Fruit fly (Drosophila melanogaster): ENCODE data around the gene CG18178.

CG18178 gene

DNA sequence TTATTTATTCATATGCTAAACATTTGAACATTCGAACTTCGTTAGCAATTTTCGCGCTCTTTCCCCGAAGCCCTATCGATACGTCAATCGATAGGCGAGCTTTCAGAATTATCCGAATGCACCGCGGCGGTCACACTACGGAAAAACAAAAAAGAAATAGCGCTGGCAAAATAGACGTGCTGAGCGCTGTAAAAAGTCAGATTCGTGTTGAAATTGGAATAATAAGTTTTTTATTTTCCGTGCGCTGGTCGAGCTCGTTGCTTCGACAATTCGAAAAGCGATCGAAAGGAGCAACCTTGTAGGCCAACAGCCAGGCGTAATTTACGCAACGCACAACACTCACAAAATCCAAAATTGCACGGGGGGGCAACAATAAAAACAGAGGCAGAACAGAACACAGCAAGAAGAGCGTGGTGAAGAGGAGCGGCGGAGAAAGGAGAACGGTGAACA lies 20.7 kb downstream of the CG18178 start, which contains the start of gene Ubc4 (continued):
- TF ChIP-seq bbx (GFP tag; IDR thresholded peaks at IDR 0.05; ENCODE audit: partially characterized antibody) (peak; percentile 89), CG17361 (GFP tag; IDR thresholded peaks at IDR 0.05) (no peak), row (GFP tag; IDR thresholded peaks at IDR 0.05) (peak; percentile 66), zen2 (GFP tag; IDR thresholded peaks at IDR 0.05; ENCODE audit: partially characterized antibody) (peak; percentile 77), Side (GFP tag; optimal IDR thresholded peaks at IDR 0.05) (peak; percentile 32), CG42726 (GFP tag; IDR thresholded peaks at IDR 0.05; ENCODE audit: partially characterized antibody) (peak; percentile 79), CG3847 (GFP tag; IDR thresholded peaks at IDR 0.05) (peak; percentile 37), Dll (GFP tag; IDR thresholded peaks at IDR 0.05; ENCODE audit: partially characterized antibody) (peak; percentile 87), CG4617 (GFP tag; optimal IDR thresholded peaks at IDR 0.05; ENCODE audit: borderline replicate concordance) (peak; percentile 81), dpn (GFP tag; optimal IDR thresholded peaks at IDR 0.05) (peak in 1 of 2 experiments; percentile 2), CG8924 (tag; optimal IDR thresholded peaks at IDR 0.05) (no peak), shn (GFP tag; optimal IDR thresholded peaks at IDR 0.05) (peak; percentile 5), HLH4C (GFP tag; IDR thresholded peaks at IDR 0.05; ENCODE audit: partially characterized antibody) (peak; percentile 81), CG6791 (GFP tag; IDR thresholded peaks at IDR 0.05; ENCODE audit: partially characterized antibody) (peak; percentile 84), otp (GFP tag; IDR thresholded peaks at IDR 0.05) (no peak), mam (GFP tag; optimal IDR thresholded peaks at IDR 0.05) (peak; percentile 26), stwl (tag; optimal IDR thresholded peaks at IDR 0.05) (peak; percentile 54), sob (GFP tag; IDR thresholded peaks at IDR 0.05) (no peak), CHES-1-like (GFP tag; optimal IDR thresholded peaks at IDR 0.05) (peak; percentile 11), dm (GFP tag; optimal IDR thresholded peaks at IDR 0.05) (peak; percentile 36), dan (GFP tag; IDR thresholded peaks at IDR 0.05) (no peak), CG33213 (GFP tag; optimal IDR thresholded peaks at IDR 0.05) (peak; percentile 4), E2f1 (GFP tag; IDR thresholded peaks at IDR 0.05) (peak; percentile 44; the same call in 1 of the 2 replicates), Sox100B (GFP tag; optimal IDR thresholded peaks at IDR 0.05) (no peak), Bgb (GFP tag; IDR thresholded peaks at IDR 0.05; ENCODE audit: partially characterized antibody) (peak; percentile 93), CG13424 (tag; optimal IDR thresholded peaks at IDR 0.05) (peak; percentile 18), zfh2 (GFP tag; optimal IDR thresholded peaks at IDR 0.05) (peak; percentile 20), Dref (GFP tag; IDR thresholded peaks at IDR 0.05) (peak; percentile 93), CG15514 (GFP tag; optimal IDR thresholded peaks at IDR 0.05) (peak; percentile 53), ato (GFP tag; IDR thresholded peaks at IDR 0.05; ENCODE audit: partially characterized antibody) (peak; percentile 77), CG2129 (GFP tag; IDR thresholded peaks at IDR 0.05; ENCODE audit: partially characterized antibody) (0 out of 2 replicates have a peak, but pooled peaks have one; percentile 22), CG9932 (GFP tag; IDR thresholded peaks at IDR 0.05) (peak; percentile 48; the same call in 1 of the 2 replicates), tgo (GFP tag; IDR thresholded peaks at IDR 0.05) (no peak), CG1603 (tag; optimal IDR thresholded peaks at IDR 0.05) (peak; percentile 56), CG8388 (GFP tag; optimal IDR thresholded peaks at IDR 0.05) (no peak), CoRest (tag; optimal IDR thresholded peaks at IDR 0.05) (peak; percentile 4), CG14860 (GFP tag; IDR thresholded peaks at IDR 0.05; ENCODE audit: partially characterized antibody) (peak; percentile 70), Ets97D (GFP tag; optimal IDR thresholded peaks at IDR 0.05) (peak; percentile 54), tin (GFP tag; optimal IDR thresholded peaks at IDR 0.05) (no peak), Nf-YC (tag; optimal IDR thresholded peaks at IDR 0.05) (peak; percentile 74), CG1832 (GFP tag; optimal IDR thresholded peaks at IDR 0.05) (no peak), hbn (GFP tag; IDR thresholded peaks at IDR 0.05; ENCODE audit: partially characterized antibody) (peak; percentile 81), CG8944 (GFP tag; optimal IDR thresholded peaks at IDR 0.05) (no peak), pan (optimal IDR thresholded peaks at IDR 0.05) (no peak), pan (GFP tag; optimal IDR thresholded peaks at IDR 0.05 in 1 of 2, IDR thresholded peaks at IDR 0.05 in 1 of 2) (no peak), CG10654 (GFP tag; optimal IDR thresholded peaks at IDR 0.05) (no peak), YL-1 (GFP tag; optimal IDR thresholded peaks at IDR 0.05) (peak; percentile 65), Antp (GFP tag; optimal IDR thresholded peaks at IDR 0.05) (peak; percentile 25), Drgx (GFP tag; IDR thresholded peaks at IDR 0.05) (no peak), hb (GFP tag; IDR thresholded peaks at IDR 0.05; ENCODE audit: partially characterized antibody) (peak; percentile 76)

Data from whole organism, embryonic.